Fruit fly (Drosophila melanogaster) Kc167 (cell line): Measurements from ENCODE around the gene eIF3a.

Experiments used
- h ChIP-seq: fragments of >200 bp; optimal IDR thresholded peaks from 3 replicates; lab custom pipeline; 2018; ENCODE audit warnings: missing external identifiers
- insv ChIP-seq: fragments of >200 bp; optimal IDR thresholded peaks from 3 replicates; lab custom pipeline; 2018; ENCODE audit warnings: missing external identifiers
- psq ChIP-seq: fragments of >200 bp; optimal IDR thresholded peaks from 2 replicates; lab custom pipeline; 2017; ENCODE audit warnings: missing external identifiers
- ttk ChIP-seq: sonication (Bioruptor generic); optimal IDR thresholded peaks from 2 replicates; lab custom pipeline; 2017; ENCODE audit warnings: missing external identifiers

DNA sequence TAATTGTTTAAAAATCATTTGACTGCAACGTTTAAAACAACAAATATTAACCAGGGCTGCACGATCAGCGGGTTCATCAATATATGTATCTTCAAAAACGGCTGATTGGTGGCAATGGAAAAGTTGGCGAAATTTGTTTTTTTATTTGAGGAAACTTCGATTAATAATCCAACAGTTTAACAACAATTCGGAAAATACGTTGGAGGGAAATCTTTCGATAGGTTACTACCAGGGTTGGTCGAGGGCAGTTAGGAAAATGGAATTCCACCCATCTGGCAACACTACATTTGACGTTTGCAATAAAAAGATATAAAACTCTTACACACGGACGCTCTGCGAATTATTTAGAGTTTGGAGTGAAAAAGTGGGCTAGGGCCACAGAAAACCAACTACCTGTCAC, 3.4 kb upstream of the eIF3a start, which contains the start of the genes Lipt2 and CG14650:
- TF ChIP-seq insv (lab: Kevin White, UChicago) (no peak), h (no peak), ttk (lab: Kevin White, UChicago) (no peak), psq (lab: Kevin White, UChicago) (no peak)
